Fruit fly (Drosophila melanogaster): ENCODE measurements around the gene Ir94e.
A peak's percentile ranks its signal among the peaks of the same experiment; 100 is the strongest.

Ir94e gene

dm6 chr3R:23421925-23422324 is 16.6 kb downstream of the Ir94e start (continued):
- TF ChIP-seq amos (GFP tag; IDR thresholded peaks at IDR 0.05; ENCODE audit: partially characterized antibody): no peak

- TF ChIP-seq zen2 (GFP tag; IDR thresholded peaks at IDR 0.05; ENCODE audit: partially characterized antibody): no peak
- no peak for TF ChIP-seq CG11247 (GFP tag; IDR thresholded peaks at IDR 0.05)
- no peak for TF ChIP-seq Pdp1 (GFP tag; optimal IDR thresholded peaks at IDR 0.05)
- no peak for TF ChIP-seq lola (GFP tag; optimal IDR thresholded peaks at IDR 0.05)
- TF ChIP-seq CG3838 (GFP tag; optimal IDR thresholded peaks at IDR 0.05): no peak
- TF ChIP-seq lab (GFP tag; optimal IDR thresholded peaks at IDR 0.05): no peak
- no peak for TF ChIP-seq CG42726 (GFP tag; IDR thresholded peaks at IDR 0.05; ENCODE audit: partially characterized antibody)
- no peak for TF ChIP-seq CG13123 (GFP tag; optimal IDR thresholded peaks at IDR 0.05)
- no peak for TF ChIP-seq CG11504 (tag; optimal IDR thresholded peaks at IDR 0.05)
- TF ChIP-seq prd (optimal IDR thresholded peaks at IDR 0.05): no peak
- no peak for TF ChIP-seq prd (GFP tag; IDR thresholded peaks at IDR 0.05)
- TF ChIP-seq MTF-1 (GFP tag; optimal IDR thresholded peaks at IDR 0.05; ENCODE audit: borderline replicate concordance): no peak
- TF ChIP-seq CG9817 (tag; optimal IDR thresholded peaks at IDR 0.05): no peak
- TF ChIP-seq shn (GFP tag; optimal IDR thresholded peaks at IDR 0.05): no peak
- no peak for TF ChIP-seq caup (GFP tag; optimal IDR thresholded peaks at IDR 0.05; ENCODE audit: severe bottlenecking)
- TF ChIP-seq CG8359 (GFP tag; optimal IDR thresholded peaks at IDR 0.05; ENCODE audit: borderline replicate concordance): no peak
- TF ChIP-seq Atf-2 (GFP tag; optimal IDR thresholded peaks at IDR 0.05): no peak
- no peak for TF ChIP-seq bbx (GFP tag; IDR thresholded peaks at IDR 0.05; ENCODE audit: partially characterized antibody)
- no peak for TF ChIP-seq ERR (GFP tag; optimal IDR thresholded peaks at IDR 0.05)
- TF ChIP-seq corto (GFP tag; optimal IDR thresholded peaks at IDR 0.05): no peak
- TF ChIP-seq CG11085 (GFP tag; IDR thresholded peaks at IDR 0.05): no peak
Observed at dm6 chr3R:23425107-23425506, 19.8 kb downstream of the Ir94e start.

- peak; percentile 36; the same call in 1 of the 2 replicates for TF ChIP-seq vvl (GFP tag; IDR thresholded peaks at IDR 0.05)
- TF ChIP-seq CG10267 (tag; optimal IDR thresholded peaks at IDR 0.05): no peak
- no peak for TF ChIP-seq CG1024 (GFP tag; IDR thresholded peaks at IDR 0.05)
- TF ChIP-seq gcm2 (GFP tag; optimal IDR thresholded peaks at IDR 0.05): no peak
- TF ChIP-seq BEAF-32 (GFP tag; optimal IDR thresholded peaks at IDR 0.05): no peak
- TF ChIP-seq aop (GFP tag; IDR thresholded peaks at IDR 0.05): no peak
- TF ChIP-seq ham (GFP tag; IDR thresholded peaks at IDR 0.05): no peak
- TF ChIP-seq CG12219 (GFP tag; optimal IDR thresholded peaks at IDR 0.05): no peak
- no peak for TF ChIP-seq D19A (tag; optimal IDR thresholded peaks at IDR 0.05)
- no peak for TF ChIP-seq dati (GFP tag; IDR thresholded peaks at IDR 0.05)
- no peak for TF ChIP-seq CG6689 (GFP tag; IDR thresholded peaks at IDR 0.05)
- TF ChIP-seq chif (GFP tag; optimal IDR thresholded peaks at IDR 0.05): no peak
- peak; percentile 80 for TF ChIP-seq Awh (GFP tag; IDR thresholded peaks at IDR 0.05)
Observed at dm6 chr3R:23425929-23426328, 20.6 kb downstream of the Ir94e start, which contains the start of gene CG43694. CG43694 (minus strand) TSS chr3R:23426029.

- no peak for TF ChIP-seq CG15514 (GFP tag; optimal IDR thresholded peaks at IDR 0.05)
- peak; percentile 75 for TF ChIP-seq Adf1 (GFP tag; IDR thresholded peaks at IDR 0.05)
- TF ChIP-seq MBD-R2 (GFP tag; IDR thresholded peaks at IDR 0.05): no peak
- no peak for TF ChIP-seq CG10979 (tag; optimal IDR thresholded peaks at IDR 0.05)
- TF ChIP-seq hbn (GFP tag; IDR thresholded peaks at IDR 0.05; ENCODE audit: partially characterized antibody): no peak
- TF ChIP-seq wdn (GFP tag; IDR thresholded peaks at IDR 0.05): no peak
- no peak for TF ChIP-seq Hr3 (GFP tag; optimal IDR thresholded peaks at IDR 0.05)
- TF ChIP-seq vfl (GFP tag; optimal IDR thresholded peaks at IDR 0.05): no peak
- TF ChIP-seq cad (GFP tag; optimal IDR thresholded peaks at IDR 0.05): no peak
- TF ChIP-seq Jarid2 (GFP tag; optimal IDR thresholded peaks at IDR 0.05): peak; percentile 39
- TF ChIP-seq dan (GFP tag; IDR thresholded peaks at IDR 0.05): no peak
- TF ChIP-seq Optix (GFP tag; IDR thresholded peaks at IDR 0.05): no peak
- TF ChIP-seq Abd-B (GFP tag; optimal IDR thresholded peaks at IDR 0.05): no peak
- TF ChIP-seq Bgb (GFP tag; IDR thresholded peaks at IDR 0.05; ENCODE audit: partially characterized antibody): no peak
Observed at dm6 chr3R:23431355-23431754, 26.0 kb downstream of the Ir94e start.

All from whole organism, embryonic.